Fruit fly (Drosophila melanogaster): Measurements from ENCODE around the gene Coq8.

Gene Coq8

dm6 chrX:12869850-12870249, 31.1 kb downstream of the Coq8 start (continued):
- TF ChIP-seq H2.0 (GFP tag; IDR thresholded peaks at IDR 0.05) (no peak), Oaz (GFP tag; IDR thresholded peaks at IDR 0.05) (no peak), salm (tag; optimal IDR thresholded peaks at IDR 0.05) (no peak), Jarid2 (GFP tag; optimal IDR thresholded peaks at IDR 0.05) (no peak), Hr78 (GFP tag; optimal IDR thresholded peaks at IDR 0.05) (no peak), psq (GFP tag; optimal IDR thresholded peaks at IDR 0.05) (no peak), jumu (GFP tag; optimal IDR thresholded peaks at IDR 0.05) (no peak), CG2199 (GFP tag; IDR thresholded peaks at IDR 0.05) (no peak), wor (GFP tag; IDR thresholded peaks at IDR 0.05) (no peak), Chrac-16 (GFP tag; optimal IDR thresholded peaks at IDR 0.05) (no peak), CG17359 (tag; optimal IDR thresholded peaks at IDR 0.05) (no peak), CG13424 (tag; optimal IDR thresholded peaks at IDR 0.05) (peak; percentile 31), da (GFP tag; optimal IDR thresholded peaks at IDR 0.05) (no peak), Sox100B (GFP tag; optimal IDR thresholded peaks at IDR 0.05) (peak; percentile 11), CG13287 (GFP tag; IDR thresholded peaks at IDR 0.05; ENCODE audit: partially characterized antibody) (no peak), CG6689 (GFP tag; IDR thresholded peaks at IDR 0.05) (no peak), Spps (tag; optimal IDR thresholded peaks at IDR 0.05) (no peak), gem (tag; optimal IDR thresholded peaks at IDR 0.05) (peak; percentile 56), Taf1 (GFP tag; IDR thresholded peaks at IDR 0.05) (no peak), scrt (GFP tag; optimal IDR thresholded peaks at IDR 0.05) (peak; percentile 14), CG8765 (GFP tag; IDR thresholded peaks at IDR 0.05) (no peak), D19A (tag; optimal IDR thresholded peaks at IDR 0.05) (peak; percentile 83), CG3995 (GFP tag; optimal IDR thresholded peaks at IDR 0.05) (no peak), CG16863 (GFP tag; optimal IDR thresholded peaks at IDR 0.05) (no peak), dmrt11E (tag; optimal IDR thresholded peaks at IDR 0.05) (no peak), Gug (GFP tag; IDR thresholded peaks at IDR 0.05) (no peak)

DNA sequence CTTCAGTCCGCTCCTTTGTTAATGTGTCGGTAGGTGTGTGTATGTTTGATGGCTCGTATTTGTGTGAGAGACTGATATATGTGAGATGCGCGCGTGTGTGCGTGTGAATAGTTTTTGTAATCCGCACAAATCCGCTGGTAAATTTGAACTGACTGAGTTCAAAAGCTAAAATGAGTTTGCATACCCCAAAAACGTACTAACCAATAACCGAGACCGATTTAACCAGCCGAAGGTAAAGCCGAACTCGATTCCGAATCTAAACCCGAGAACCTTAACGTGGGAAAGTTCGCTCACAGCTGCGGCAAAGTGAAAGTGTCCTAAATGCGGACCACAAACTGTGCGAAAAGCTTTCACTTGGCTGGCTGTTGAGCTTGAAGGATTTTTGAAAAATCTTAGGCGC, 32.3 kb downstream of the Coq8 start:
- TF ChIP-seq abd-A (tag; optimal IDR thresholded peaks at IDR 0.05) (peak; percentile 39), CG7745 (tag; optimal IDR thresholded peaks at IDR 0.05) (no peak), sob (GFP tag; IDR thresholded peaks at IDR 0.05) (no peak), Deaf1 (tag; optimal IDR thresholded peaks at IDR 0.05) (peak; percentile 90), odd (GFP tag; optimal IDR thresholded peaks at IDR 0.05) (no peak), al (GFP tag; IDR thresholded peaks at IDR 0.05) (no peak), trem (tag; optimal IDR thresholded peaks at IDR 0.05) (no peak), CG17385 (GFP tag; optimal IDR thresholded peaks at IDR 0.05) (no peak), slou (GFP tag; optimal IDR thresholded peaks at IDR 0.05) (no peak), CG13894 (tag; optimal IDR thresholded peaks at IDR 0.05) (peak; percentile 38), CG11085 (GFP tag; IDR thresholded peaks at IDR 0.05) (no peak), CG12659 (GFP tag; optimal IDR thresholded peaks at IDR 0.05) (no peak), Meics (GFP tag; optimal IDR thresholded peaks at IDR 0.05) (no peak), CG1832 (GFP tag; optimal IDR thresholded peaks at IDR 0.05) (no peak), phol (tag; optimal IDR thresholded peaks at IDR 0.05) (no peak), CG2678 (tag; optimal IDR thresholded peaks at IDR 0.05) (no peak)

Data from whole organism, embryonic.